Fruit fly (Drosophila melanogaster) whole organism, embryonic: Measurements from ENCODE around the gene Pop2.

Source experiments
- Awh ChIP-seq: fragments of 200-800 bp; sonication (Bioruptor generic); IDR thresholded peaks from 2 replicates; pipeline ENCODE4, ENCODE4 v1.3.6; 2022; ENCODE audit warnings: missing biosample characterization, missing genetic modification characterization
- Bgb ChIP-seq: fragments of 200-800 bp; sonication (Bioruptor generic); IDR thresholded peaks from 2 replicates; pipeline ENCODE4 v1.3.6; 2022; ENCODE audit warnings: missing biosample characterization, missing genetic modification characterization; ENCODE audit not compliant: partially characterized antibody
- CG10147 ChIP-seq: fragments of 200-800 bp; sonication (Bioruptor generic); optimal IDR thresholded peaks from 2 replicates; lab custom pipeline; 2019; ENCODE audit warnings: missing biosample characterization, mild to moderate bottlenecking, missing genetic modification characterization, moderate library complexity
- CG10321 ChIP-seq: fragments of 200-800 bp; sonication (Bioruptor generic); IDR thresholded peaks from 2 replicates; pipeline ENCODE4 v1.3.6; 2022; ENCODE audit warnings: missing biosample characterization, missing genetic modification characterization
- CG10431 ChIP-seq: fragments of 200-800 bp; sonication (Bioruptor generic); optimal IDR thresholded peaks from 3 replicates; lab custom pipeline; 2018; ENCODE audit warnings: missing biosample characterization, mild to moderate bottlenecking, missing genetic modification characterization
- CG10462 ChIP-seq: fragments of 200-800 bp; sonication (Bioruptor generic); optimal IDR thresholded peaks from 2 replicates; lab custom pipeline; 2016; ENCODE audit warnings: missing biosample characterization, missing genetic modification characterization
- CG11504 ChIP-seq: fragments of 200-800 bp; sonication (Bioruptor generic); optimal IDR thresholded peaks from 3 replicates; lab custom pipeline; 2019; ENCODE audit warnings: missing biosample characterization, mild to moderate bottlenecking, missing genetic modification characterization, moderate library complexity
- CG11723 ChIP-seq: fragments of 200-800 bp; sonication (Bioruptor generic); optimal IDR thresholded peaks from 2 replicates; lab custom pipeline; 2017; ENCODE audit warnings: missing biosample characterization, mild to moderate bottlenecking, missing genetic modification characterization
- CG12219 ChIP-seq: fragments of 200-800 bp; sonication (Bioruptor generic); optimal IDR thresholded peaks from 3 replicates; lab custom pipeline; 2018; ENCODE audit warnings: missing biosample characterization, mild to moderate bottlenecking, missing genetic modification characterization
- CG12236 ChIP-seq: fragments of 200-800 bp; sonication (Bioruptor generic); optimal IDR thresholded peaks from 2 replicates; lab custom pipeline; 2016; ENCODE audit warnings: missing biosample characterization, missing genetic modification characterization
- CG12391 ChIP-seq: fragments of 200-800 bp; sonication (Bioruptor generic); optimal IDR thresholded peaks from 3 replicates; lab custom pipeline; 2018; ENCODE audit warnings: missing biosample characterization, mild to moderate bottlenecking, missing genetic modification characterization, moderate library complexity
- CG12659 ChIP-seq: fragments of 200-800 bp; sonication (Bioruptor generic); optimal IDR thresholded peaks from 3 replicates; lab custom pipeline; 2017; ENCODE audit warnings: mild to moderate bottlenecking, missing biosample characterization, missing genetic modification reagents, missing genetic modification characterization
- CG13123 ChIP-seq: fragments of 200-800 bp; sonication (Bioruptor generic); optimal IDR thresholded peaks from 2 replicates; lab custom pipeline; 2016; ENCODE audit warnings: missing biosample characterization, missing genetic modification characterization
- CG13287 ChIP-seq: fragments of 200-800 bp; sonication (Bioruptor generic); IDR thresholded peaks from 2 replicates; pipeline ENCODE4 v1.3.6; 2022; ENCODE audit warnings: missing biosample characterization, missing genetic modification characterization; ENCODE audit not compliant: partially characterized antibody
- CG13424 ChIP-seq: fragments of 200-800 bp; sonication (Bioruptor generic); optimal IDR thresholded peaks from 2 replicates; lab custom pipeline; 2019; ENCODE audit warnings: missing biosample characterization, mild to moderate bottlenecking, missing genetic modification characterization, moderate library complexity
- CG15514 ChIP-seq: fragments of 200-800 bp; sonication (Bioruptor generic); optimal IDR thresholded peaks from 3 replicates; lab custom pipeline; 2017; ENCODE audit warnings: missing biosample characterization, missing genetic modification characterization, mild to moderate bottlenecking, moderate library complexity, missing genetic modification reagents
- CG15601 ChIP-seq: fragments of 200-800 bp; sonication (Bioruptor generic); optimal IDR thresholded peaks from 3 replicates; lab custom pipeline; 2019; ENCODE audit warnings: missing biosample characterization, mild to moderate bottlenecking, missing genetic modification characterization, moderate library complexity
- CG1647 ChIP-seq: fragments of 200-800 bp; sonication (Bioruptor generic); optimal IDR thresholded peaks from 3 replicates; lab custom pipeline; 2016; ENCODE audit warnings: missing biosample characterization, missing genetic modification characterization
- CG17912 ChIP-seq: fragments of 200-800 bp; sonication (Bioruptor generic); optimal IDR thresholded peaks from 2 replicates; lab custom pipeline; 2018; ENCODE audit warnings: missing biosample characterization, mild to moderate bottlenecking, missing genetic modification characterization
- CG32772 ChIP-seq: fragments of 200-800 bp; sonication (Bioruptor generic); IDR thresholded peaks from 2 replicates; pipeline ENCODE4 v1.3.6; 2022; ENCODE audit warnings: missing biosample characterization, missing genetic modification characterization
- CG3838 ChIP-seq: fragments of 200-800 bp; sonication (Bioruptor generic); optimal IDR thresholded peaks from 3 replicates; lab custom pipeline; 2016; ENCODE audit warnings: missing biosample characterization, missing genetic modification characterization
- CG3995 ChIP-seq: fragments of 200-800 bp; sonication (Bioruptor generic); optimal IDR thresholded peaks from 3 replicates; lab custom pipeline; 2016; ENCODE audit warnings: missing biosample characterization, missing genetic modification characterization
- CG43689 ChIP-seq: fragments of 200-800 bp; sonication (Bioruptor generic); IDR thresholded peaks from 2 replicates; pipeline ENCODE4 v1.3.6; 2022; ENCODE audit warnings: missing biosample characterization, missing genetic modification characterization
- CG5245 ChIP-seq: fragments of 200-800 bp; sonication (Bioruptor generic); optimal IDR thresholded peaks from 3 replicates; lab custom pipeline; 2016; ENCODE audit warnings: missing biosample characterization, missing genetic modification characterization
- CG7271 ChIP-seq: fragments of 200-800 bp; sonication (Bioruptor generic); optimal IDR thresholded peaks from 2 replicates; lab custom pipeline; 2018; ENCODE audit warnings: missing biosample characterization, mild to moderate bottlenecking, missing genetic modification characterization, moderate library complexity
- CG9876 ChIP-seq: fragments of 200-800 bp; sonication (Bioruptor generic); optimal IDR thresholded peaks from 2 replicates; lab custom pipeline; 2016; ENCODE audit warnings: missing biosample characterization, missing genetic modification characterization
- CHES-1-like ChIP-seq: fragments of 200-800 bp; sonication (Bioruptor generic); optimal IDR thresholded peaks from 2 replicates; lab custom pipeline; 2016; ENCODE audit warnings: missing biosample characterization, missing genetic modification characterization
- Dref ChIP-seq: fragments of 200-800 bp; sonication (Bioruptor generic); IDR thresholded peaks from 2 replicates; pipeline ENCODE4 v1.3.6; 2022; ENCODE audit warnings: missing biosample characterization, missing genetic modification characterization
- ERR ChIP-seq: fragments of 200-800 bp; sonication (Bioruptor generic); optimal IDR thresholded peaks from 2 replicates; lab custom pipeline; 2016; ENCODE audit warnings: missing biosample characterization, missing genetic modification characterization
- Elba2 ChIP-seq: fragments of 200-800 bp; sonication (Bioruptor generic); optimal IDR thresholded peaks from 3 replicates; lab custom pipeline; 2016; ENCODE audit warnings: missing biosample characterization, missing genetic modification characterization
- Hr78 ChIP-seq, 2 experiments: fragments of 200-800 bp in 1 of 2; fragments of >200 bp in 1 of 2; sonication (Bioruptor generic) in 1 of 2; optimal IDR thresholded peaks; 2 replicates each; lab custom pipeline; 2017 to 2019; ENCODE audit warnings: missing biosample characterization in 2 of 2, missing genetic modification characterization in 2 of 2, mild to moderate bottlenecking in 1 of 2, moderate library complexity in 1 of 2
- Lim3 ChIP-seq: fragments of 200-800 bp; sonication (Bioruptor generic); IDR thresholded peaks from 2 replicates; pipeline ENCODE4 v1.3.6; 2022; ENCODE audit warnings: missing biosample characterization, missing genetic modification characterization
- Max ChIP-seq: fragments of 200-800 bp; sonication (Bioruptor generic); optimal IDR thresholded peaks from 2 replicates; lab custom pipeline; 2016; ENCODE audit warnings: missing biosample characterization, mild to moderate bottlenecking, missing genetic modification characterization
- NFAT ChIP-seq: fragments of 200-800 bp; sonication (Bioruptor generic); IDR thresholded peaks from 2 replicates; pipeline ENCODE4 v1.3.6; 2022; ENCODE audit warnings: missing biosample characterization, missing genetic modification characterization
- Neu2 ChIP-seq: fragments of 200-800 bp; sonication (Bioruptor generic); optimal IDR thresholded peaks from 3 replicates; lab custom pipeline; 2016; ENCODE audit warnings: missing biosample characterization, missing genetic modification characterization, borderline replicate concordance
- Ptx1 ChIP-seq: fragments of 200-800 bp; sonication (Bioruptor generic); IDR thresholded peaks from 2 replicates; pipeline ENCODE4 v1.3.6; 2022; ENCODE audit warnings: missing biosample characterization, missing genetic modification characterization
- Sry-δ ChIP-seq: fragments of 200-800 bp; sonication (Bioruptor generic); optimal IDR thresholded peaks from 2 replicates; lab custom pipeline; 2016; ENCODE audit warnings: missing biosample characterization, missing genetic modification characterization
- Xbp1 ChIP-seq: fragments of 200-800 bp; sonication (Bioruptor generic); optimal IDR thresholded peaks from 3 replicates; lab custom pipeline; 2016; ENCODE audit warnings: missing biosample characterization, mild to moderate bottlenecking, missing genetic modification characterization
- amos ChIP-seq: fragments of 200-800 bp; sonication (Bioruptor generic); IDR thresholded peaks from 2 replicates; pipeline ENCODE4 v1.3.6; 2022; ENCODE audit warnings: missing biosample characterization, missing genetic modification characterization; ENCODE audit not compliant: partially characterized antibody
- br ChIP-seq: fragments of >200 bp; optimal IDR thresholded peaks from 2 replicates; lab custom pipeline; 2017
- cato ChIP-seq: fragments of 200-800 bp; sonication (Bioruptor generic); optimal IDR thresholded peaks from 2 replicates; lab custom pipeline; 2016; ENCODE audit warnings: missing biosample characterization, missing genetic modification characterization, borderline replicate concordance
- ems ChIP-seq: fragments of 200-800 bp; sonication (Bioruptor generic); optimal IDR thresholded peaks from 3 replicates; lab custom pipeline; 2016; ENCODE audit warnings: missing biosample characterization, missing genetic modification characterization
- ewg ChIP-seq: fragments of 200-800 bp; sonication (Bioruptor generic); optimal IDR thresholded peaks from 3 replicates; lab custom pipeline; 2017; ENCODE audit warnings: mild to moderate bottlenecking, missing biosample characterization, missing genetic modification reagents, missing genetic modification characterization
- exex ChIP-seq: fragments of 200-800 bp; sonication (Bioruptor generic); optimal IDR thresholded peaks from 4 replicates; lab custom pipeline; 2018; ENCODE audit warnings: missing biosample characterization, mild to moderate bottlenecking, missing genetic modification characterization, moderate library complexity
- eyg ChIP-seq: fragments of 200-800 bp; sonication (Bioruptor generic); optimal IDR thresholded peaks from 3 replicates; lab custom pipeline; 2016; ENCODE audit warnings: missing biosample characterization, missing genetic modification characterization
- klu ChIP-seq: fragments of 200-800 bp; sonication (Bioruptor generic); IDR thresholded peaks from 2 replicates; pipeline ENCODE4 v1.3.6; 2022; ENCODE audit warnings: missing biosample characterization, missing genetic modification characterization
- luna ChIP-seq: fragments of 200-800 bp; sonication (Bioruptor generic); optimal IDR thresholded peaks from 2 replicates; lab custom pipeline; 2016; ENCODE audit warnings: missing biosample characterization, missing genetic modification characterization
- phol ChIP-seq: fragments of 200-800 bp; sonication (Bioruptor generic); optimal IDR thresholded peaks from 3 replicates; lab custom pipeline; 2018; ENCODE audit warnings: missing biosample characterization, mild to moderate bottlenecking, missing genetic modification characterization, moderate library complexity
- pnt ChIP-seq: fragments of 200-800 bp; sonication (Bioruptor generic); optimal IDR thresholded peaks from 3 replicates; lab custom pipeline; 2016; ENCODE audit warnings: missing biosample characterization, missing genetic modification characterization
- pzg ChIP-seq: fragments of 200-800 bp; sonication (Bioruptor generic); optimal IDR thresholded peaks from 3 replicates; lab custom pipeline; 2018; ENCODE audit warnings: missing biosample characterization, mild to moderate bottlenecking, missing genetic modification characterization, moderate library complexity
- sob ChIP-seq: fragments of 200-800 bp; sonication (Bioruptor generic); IDR thresholded peaks from 2 replicates; pipeline ENCODE4 v1.3.6; 2022; ENCODE audit warnings: missing biosample characterization, missing genetic modification characterization
- wor ChIP-seq: fragments of 200-800 bp; sonication (Bioruptor generic); IDR thresholded peaks from 2 replicates; pipeline ENCODE4 v1.3.6; 2022; ENCODE audit warnings: missing biosample characterization, missing genetic modification characterization

Gene Pop2

dm6 chr3L:12050629-12051028 lies 47.9 kb upstream of the Pop2 start (continued):
- TF ChIP-seq cato (no peak), Awh (GFP tag; lab: Robert Waterston, UW) (no peak), CG10462 (GFP tag; lab: Kevin White, UChicago) (no peak), CG11504 (tag; lab: Kevin White, UChicago) (peak; percentile 52), CG13424 (tag; lab: Kevin White, UChicago) (peak; percentile 28), Lim3 (GFP tag; lab: Robert Waterston, UW) (no peak), Ptx1 (peak; percentile 49), ems (GFP tag; lab: Kevin White, UChicago) (no peak), ERR (no peak), CG7271 (tag; lab: Kevin White, UChicago) (no peak), Neu2 (GFP tag; lab: Kevin White, UChicago) (no peak), luna (GFP tag; lab: Kevin White, UChicago) (no peak), sob (GFP tag; lab: Robert Waterston, UW) (no peak), CG12236 (no peak), CG10431 (no peak), Elba2 (GFP tag; lab: Kevin White, UChicago) (no peak), klu (no peak), eyg (GFP tag; lab: Kevin White, UChicago) (no peak), CG32772 (GFP tag; lab: Robert Waterston, UW) (no peak), wor (GFP tag; lab: Robert Waterston, UW) (no peak), CG13287 (GFP tag; lab: Robert Waterston, UW) (no peak), CG12391 (tag; lab: Kevin White, UChicago) (peak; percentile 22), CG3995 (GFP tag; lab: Kevin White, UChicago) (no peak), pzg (no peak), CG12219 (GFP tag; lab: Kevin White, UChicago) (no peak), CG12659 (GFP tag; lab: Kevin White, UChicago) (no peak), ewg (GFP tag; lab: Kevin White, UChicago) (no peak), NFAT (GFP tag; lab: Robert Waterston, UW) (no peak), CG15601 (no peak), pnt (GFP tag; lab: Kevin White, UChicago) (no peak), phol (peak; percentile 43), Dref (GFP tag; lab: Robert Waterston, UW) (no peak), CG17912 (GFP tag; lab: Kevin White, UChicago) (no peak), Sry-δ (no peak), amos (GFP tag; lab: Robert Waterston, UW) (no peak), CG10321 (GFP tag; lab: Robert Waterston, UW) (no peak), CG1647 (GFP tag; lab: Kevin White, UChicago) (no peak), Xbp1 (GFP tag; lab: Kevin White, UChicago) (peak; percentile 7), CG10147 (no peak), CG3838 (GFP tag; lab: Kevin White, UChicago) (no peak), Bgb (GFP tag; lab: Robert Waterston, UW) (no peak), br (no peak), Max (no peak), CG15514 (GFP tag; lab: Kevin White, UChicago) (no peak), CG43689 (GFP tag; lab: Robert Waterston, UW) (no peak), CG13123 (no peak), Hr78 (GFP tag; optimal IDR thresholded peaks at IDR 0.05; lab: Kevin White, UChicago) (no peak), CG9876 (GFP tag; lab: Kevin White, UChicago) (no peak), CG11723 (GFP tag; lab: Kevin White, UChicago) (no peak), exex (tag; lab: Kevin White, UChicago) (no peak), CHES-1-like (GFP tag; lab: Kevin White, UChicago) (no peak), CG5245 (GFP tag; lab: Kevin White, UChicago) (no peak)
